In the genomic region with DNA sequence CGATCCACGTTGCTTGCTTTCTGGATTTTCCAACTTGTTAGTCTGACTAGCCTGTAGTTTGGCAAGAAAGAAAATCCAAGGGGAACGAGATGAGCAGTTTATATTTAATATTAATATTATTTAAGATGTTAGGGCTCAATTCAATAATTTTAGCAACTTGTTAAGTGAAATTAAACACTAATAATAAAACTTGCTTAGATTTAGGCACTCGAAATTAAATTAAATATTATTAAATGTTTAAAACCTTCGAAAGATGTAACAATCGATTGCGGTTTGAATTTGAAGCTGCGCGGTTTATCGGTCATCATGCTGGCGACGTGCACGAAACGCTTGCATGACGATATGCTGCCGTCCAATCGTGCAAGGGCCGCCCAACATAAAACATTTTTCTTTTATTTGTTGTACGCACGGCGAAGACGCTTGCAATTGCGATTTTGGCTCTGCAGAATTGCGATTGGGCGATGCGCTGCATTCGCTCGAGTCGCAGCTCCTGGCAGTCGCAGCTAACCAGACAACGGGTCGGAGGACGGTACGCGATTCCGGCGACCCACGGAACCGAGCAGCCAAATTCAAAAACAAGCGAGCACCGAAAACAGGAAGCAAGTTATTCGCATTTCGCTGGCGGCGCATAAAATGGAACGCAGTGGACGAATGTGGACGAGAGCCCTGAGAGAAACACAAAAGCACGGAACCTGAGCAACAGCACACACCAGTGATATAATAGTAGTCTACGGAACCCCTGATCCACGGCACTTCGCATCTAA, we compare ENCODE assay signal across 5 fruit fly cellular contexts.
TF ChIP-seq lines count a peak whose summit lies in the region.

A gene (minus strand): TSS at position 51 of the 764 bp plus-strand sequence.
A gene (plus strand): TSS at position 353 of the 764 bp plus-strand sequence.

TF ChIP-seq in whole organism, adult, 20 proteins besides CTCF, POLR2A, EP300 and RAD21 (continued from another document):
- TF ChIP-seq CG33017 (tag; optimal IDR thresholded peaks at IDR 0.05; lab: Kevin White, UChicago) = no peak
- TF ChIP-seq ovo (GFP tag; optimal IDR thresholded peaks at IDR 0.05; lab: Kevin White, UChicago) = no peak
- TF ChIP-seq toe (GFP tag; optimal IDR thresholded peaks at IDR 0.05; lab: Kevin White, UChicago) = peak; percentile 65
- TF ChIP-seq kay (GFP tag; lab: Kevin White, UChicago; ENCODE audit: borderline replicate concordance) = no peak
TF ChIP-seq in whole organism, adult: peak in this region for 14.

TF ChIP-seq in whole organism, embryonic, 481 proteins besides CTCF, POLR2A, EP300 and RAD21 (continued from another document and continues in another):
- TF ChIP-seq fd64A (GFP tag; optimal IDR thresholded peaks at IDR 0.05; lab: Kevin White, UChicago) = no peak
- TF ChIP-seq nmo (GFP tag; optimal IDR thresholded peaks at IDR 0.05; lab: Kevin White, UChicago) = peak; percentile 75
- peak; percentile 79 for TF ChIP-seq CG17359 (tag; optimal IDR thresholded peaks at IDR 0.05; lab: Kevin White, UChicago)
- peak; percentile 79 for TF ChIP-seq dm (GFP tag; optimal IDR thresholded peaks at IDR 0.05; lab: Kevin White, UChicago)
- peak; percentile 57 for TF ChIP-seq CG3838 (GFP tag; optimal IDR thresholded peaks at IDR 0.05; lab: Kevin White, UChicago)
- peak; percentile 84 for TF ChIP-seq Blimp-1 (GFP tag; optimal IDR thresholded peaks at IDR 0.05; lab: Kevin White, UChicago)
- peak in 1 of 2 experiments; percentile 90 for TF ChIP-seq Hr51 (GFP tag; optimal IDR thresholded peaks at IDR 0.05; lab: Kevin White, UChicago)
- TF ChIP-seq CG2712 (tag; optimal IDR thresholded peaks at IDR 0.05; lab: Kevin White, UChicago) = peak; percentile 81
- TF ChIP-seq tap (tag; optimal IDR thresholded peaks at IDR 0.05; lab: Kevin White, UChicago) = no peak
- TF ChIP-seq knrl (GFP tag; IDR thresholded peaks at IDR 0.05; lab: Robert Waterston, UW; ENCODE audit: partially characterized antibody) = peak; percentile 88
- no peak for TF ChIP-seq Tbp (GFP tag; optimal IDR thresholded peaks at IDR 0.05; lab: Kevin White, UChicago)
- no peak for TF ChIP-seq lov (optimal IDR thresholded peaks at IDR 0.05; lab: Kevin White, UChicago)
- TF ChIP-seq lov (GFP tag; IDR thresholded peaks at IDR 0.05; lab: Robert Waterston, UW) = peak; percentile 93
- peak; percentile 89 for TF ChIP-seq zfh2 (GFP tag; optimal IDR thresholded peaks at IDR 0.05; lab: Kevin White, UChicago)
- TF ChIP-seq CG14860 (GFP tag; IDR thresholded peaks at IDR 0.05; lab: Robert Waterston, UW; ENCODE audit: partially characterized antibody) = peak; percentile 75
- TF ChIP-seq yki (optimal IDR thresholded peaks at IDR 0.05; lab: Kevin White, UChicago) = no peak
- no peak for TF ChIP-seq CG6854 (GFP tag; optimal IDR thresholded peaks at IDR 0.05; lab: Kevin White, UChicago)
- peak; percentile 97 for TF ChIP-seq ci (GFP tag; IDR thresholded peaks at IDR 0.05; lab: Robert Waterston, UW)
- peak; percentile 93 for TF ChIP-seq Bgb (GFP tag; IDR thresholded peaks at IDR 0.05; lab: Robert Waterston, UW; ENCODE audit: partially characterized antibody)
- no peak for TF ChIP-seq D19B (GFP tag; optimal IDR thresholded peaks at IDR 0.05; lab: Kevin White, UChicago)
- no peak for TF ChIP-seq CG15269 (tag; optimal IDR thresholded peaks at IDR 0.05; lab: Kevin White, UChicago)
- TF ChIP-seq Bdp1 (GFP tag; optimal IDR thresholded peaks at IDR 0.05; lab: Kevin White, UChicago) = peak; percentile 81
- peak; percentile 71 for TF ChIP-seq Sry-δ (GFP tag; optimal IDR thresholded peaks at IDR 0.05; lab: Kevin White, UChicago)
- no peak for TF ChIP-seq CG1832 (GFP tag; optimal IDR thresholded peaks at IDR 0.05; lab: Kevin White, UChicago)
- TF ChIP-seq CG1603 (tag; optimal IDR thresholded peaks at IDR 0.05; lab: Kevin White, UChicago) = peak; percentile 94
- TF ChIP-seq usp (GFP tag; optimal IDR thresholded peaks at IDR 0.05; lab: Kevin White, UChicago) = no peak
- peak; percentile 74 for TF ChIP-seq Scr (GFP tag; IDR thresholded peaks at IDR 0.05; lab: Robert Waterston, UW; ENCODE audit: partially characterized antibody)
- TF ChIP-seq Dad (GFP tag; optimal IDR thresholded peaks at IDR 0.05; lab: Kevin White, UChicago) = peak; percentile 94
- peak; percentile 82 for TF ChIP-seq disco-r (GFP tag; optimal IDR thresholded peaks at IDR 0.05; lab: Kevin White, UChicago)

TF ChIP-seq in whole organism, prepupa, 60 proteins besides CTCF, POLR2A, EP300 and RAD21 (continued from another document):
- TF ChIP-seq cyc (GFP tag; optimal IDR thresholded peaks at IDR 0.05; lab: Kevin White, UChicago) (peak; percentile 70), spab (GFP tag; optimal IDR thresholded peaks at IDR 0.05; lab: Kevin White, UChicago) (no peak), ss (GFP tag; optimal IDR thresholded peaks at IDR 0.05; lab: Kevin White, UChicago) (no peak), lz (GFP tag; optimal IDR thresholded peaks at IDR 0.05; lab: Kevin White, UChicago) (peak; percentile 79), Smox (GFP tag; optimal IDR thresholded peaks at IDR 0.05; lab: Kevin White, UChicago) (no peak), CG9139 (GFP tag; optimal IDR thresholded peaks at IDR 0.05; lab: Kevin White, UChicago) (no peak), Ets21C (GFP tag; optimal IDR thresholded peaks at IDR 0.05; lab: Kevin White, UChicago) (peak; percentile 65), fkh (GFP tag; optimal IDR thresholded peaks at IDR 0.05; lab: Kevin White, UChicago) (peak; percentile 77), Hr39 (GFP tag; optimal IDR thresholded peaks at IDR 0.05; lab: Kevin White, UChicago) (peak; percentile 73), esn (GFP tag; optimal IDR thresholded peaks at IDR 0.05; lab: Kevin White, UChicago) (peak; percentile 82), Hr4 (GFP tag; optimal IDR thresholded peaks at IDR 0.05; lab: Kevin White, UChicago) (peak; percentile 78), Hr38 (GFP tag; optimal IDR thresholded peaks at IDR 0.05; lab: Kevin White, UChicago) (peak; percentile 45), eg (GFP tag; IDR thresholded peaks at IDR 0.05; lab: Robert Waterston, UW) (peak; percentile 67), CG11902 (GFP tag; optimal IDR thresholded peaks at IDR 0.05; lab: Kevin White, UChicago) (peak; percentile 32)

TF ChIP-seq in whole organism, pupa, 21 proteins besides CTCF, POLR2A, EP300 and RAD21 (continued from another document):
- peak; percentile 10 for TF ChIP-seq CG15710 (tag; optimal IDR thresholded peaks at IDR 0.05; lab: Kevin White, UChicago)

TF ChIP-seq in whole organism, wandering third instar larva, 38 proteins besides CTCF, POLR2A, EP300 and RAD21 (continued from another document):
- peak; percentile 67 for TF ChIP-seq br (GFP tag; optimal IDR thresholded peaks at IDR 0.05; lab: Kevin White, UChicago)
- no peak for TF ChIP-seq Mio (GFP tag; optimal IDR thresholded peaks at IDR 0.05; lab: Kevin White, UChicago)
- TF ChIP-seq Hr83 (GFP tag; optimal IDR thresholded peaks at IDR 0.05; lab: Kevin White, UChicago; ENCODE audit: poor library complexity, severe bottlenecking) = peak; percentile 91
- no peak for TF ChIP-seq foxo (GFP tag; optimal IDR thresholded peaks at IDR 0.05; lab: Kevin White, UChicago)
- no peak for TF ChIP-seq sage (GFP tag; optimal IDR thresholded peaks at IDR 0.05; lab: Kevin White, UChicago)
- TF ChIP-seq CG32264 (GFP tag; optimal IDR thresholded peaks at IDR 0.05; lab: Kevin White, UChicago) = peak; percentile 26
- peak; percentile 41 for TF ChIP-seq psq (GFP tag; optimal IDR thresholded peaks at IDR 0.05; lab: Kevin White, UChicago)
- TF ChIP-seq Hr78 (GFP tag; optimal IDR thresholded peaks at IDR 0.05; lab: Kevin White, UChicago) = no peak
- no peak for TF ChIP-seq Sp1 (GFP tag; optimal IDR thresholded peaks at IDR 0.05; lab: Kevin White, UChicago)
- TF ChIP-seq Hnf4 (GFP tag; optimal IDR thresholded peaks at IDR 0.05; lab: Kevin White, UChicago) = no peak
- TF ChIP-seq woc (GFP tag; optimal IDR thresholded peaks at IDR 0.05; lab: Kevin White, UChicago) = no peak
- no peak for TF ChIP-seq Dfd (GFP tag; optimal IDR thresholded peaks at IDR 0.05; lab: Kevin White, UChicago)
- TF ChIP-seq CG9705 (GFP tag; optimal IDR thresholded peaks at IDR 0.05; lab: Kevin White, UChicago) = no peak
- TF ChIP-seq lola (GFP tag; optimal IDR thresholded peaks at IDR 0.05; lab: Kevin White, UChicago) = no peak
- TF ChIP-seq h (GFP tag; optimal IDR thresholded peaks at IDR 0.05; lab: Kevin White, UChicago) = no peak
- TF ChIP-seq HLH106 (tag; optimal IDR thresholded peaks at IDR 0.05; lab: Kevin White, UChicago) = no peak
- TF ChIP-seq dsf (GFP tag; optimal IDR thresholded peaks at IDR 0.05; lab: Kevin White, UChicago; ENCODE audit: borderline replicate concordance) = no peak
- no peak for TF ChIP-seq N (GFP tag; optimal IDR thresholded peaks at IDR 0.05; lab: Kevin White, UChicago)
- TF ChIP-seq sv (GFP tag; optimal IDR thresholded peaks at IDR 0.05; lab: Kevin White, UChicago) = peak; percentile 87
TF ChIP-seq in whole organism, wandering third instar larva: peak in this region for 12.
